Fruit fly (Drosophila melanogaster): Measurements from ENCODE around the gene mRpS34.
A peak's percentile ranks its signal among the peaks of the same experiment; 100 is the strongest.

Gene mRpS34

dm6 chr3L:16347914-16348313 lies at the start of gene mRpS34:
Gene mRpS34, plus strand, starts transcription at chr3L:16348074.
- no peak for TF ChIP-seq luna (GFP tag; optimal IDR thresholded peaks at IDR 0.05)
- TF ChIP-seq bbx (GFP tag; IDR thresholded peaks at IDR 0.05; ENCODE audit: partially characterized antibody): peak; percentile 19; the same call in 1 of the 2 replicates
- no peak for TF ChIP-seq bowl (GFP tag; IDR thresholded peaks at IDR 0.05)
- TF ChIP-seq E2f2 (GFP tag; IDR thresholded peaks at IDR 0.05): peak; percentile 66
- TF ChIP-seq stwl (tag; optimal IDR thresholded peaks at IDR 0.05): peak; percentile 55
- 0 out of 4 replicates have a peak, but pooled peaks have one; percentile 27 for TF ChIP-seq chinmo (GFP tag; IDR thresholded peaks at IDR 0.05; ENCODE audit: partially characterized antibody)
- TF ChIP-seq E2f1 (GFP tag; IDR thresholded peaks at IDR 0.05): no peak
- peak; percentile 51 for TF ChIP-seq YL-1 (GFP tag; optimal IDR thresholded peaks at IDR 0.05)
- TF ChIP-seq toy (GFP tag; IDR thresholded peaks at IDR 0.05): no peak
- peak; percentile 81 for TF ChIP-seq MESR4 (GFP tag; optimal IDR thresholded peaks at IDR 0.05)
- TF ChIP-seq MBD-R2 (GFP tag; IDR thresholded peaks at IDR 0.05): peak; percentile 74
- TF ChIP-seq CG13287 (GFP tag; IDR thresholded peaks at IDR 0.05; ENCODE audit: partially characterized antibody): peak; percentile 36
- TF ChIP-seq Dll (GFP tag; IDR thresholded peaks at IDR 0.05; ENCODE audit: partially characterized antibody): peak; percentile 53; the same call in 1 of the 4 replicates
- peak; percentile 31 to 87 for TF ChIP-seq crp (GFP tag; optimal IDR thresholded peaks at IDR 0.05)
- peak; percentile 23; the same call in 1 of the 3 replicates for TF ChIP-seq CG6791 (GFP tag; IDR thresholded peaks at IDR 0.05; ENCODE audit: partially characterized antibody)
- peak; percentile 66 for TF ChIP-seq Dp (GFP tag; optimal IDR thresholded peaks at IDR 0.05)
- TF ChIP-seq Myb (GFP tag; optimal IDR thresholded peaks at IDR 0.05): peak; percentile 89
- peak; percentile 90 for TF ChIP-seq CG9215 (GFP tag; IDR thresholded peaks at IDR 0.05)
- no peak for TF ChIP-seq croc (GFP tag; conservative IDR thresholded peaks at IDR 0.05)
- peak; percentile 63 for TF ChIP-seq trem (tag; optimal IDR thresholded peaks at IDR 0.05)
- TF ChIP-seq Pdp1 (GFP tag; optimal IDR thresholded peaks at IDR 0.05): peak in 1 of 2 experiments; percentile 85
- no peak for TF ChIP-seq Atf-2 (GFP tag; optimal IDR thresholded peaks at IDR 0.05)
- TF ChIP-seq Med (GFP tag): peak; percentile 39
- peak; percentile 52 for TF ChIP-seq CG4617 (GFP tag; optimal IDR thresholded peaks at IDR 0.05; ENCODE audit: borderline replicate concordance)
- TF ChIP-seq pzg (GFP tag; optimal IDR thresholded peaks at IDR 0.05): peak; percentile 46

dm6 chr3L:16301153-16301552 lies 46.7 kb upstream of the mRpS34 start, which contains the start of gene CG4982:
Gene CG4982, plus strand, starts transcription at chr3L:16301453.
- TF ChIP-seq CG9437 (GFP tag; optimal IDR thresholded peaks at IDR 0.05) (no peak), gcm2 (GFP tag; optimal IDR thresholded peaks at IDR 0.05) (no peak), HLH3B (GFP tag; IDR thresholded peaks at IDR 0.05) (no peak)

DNA sequence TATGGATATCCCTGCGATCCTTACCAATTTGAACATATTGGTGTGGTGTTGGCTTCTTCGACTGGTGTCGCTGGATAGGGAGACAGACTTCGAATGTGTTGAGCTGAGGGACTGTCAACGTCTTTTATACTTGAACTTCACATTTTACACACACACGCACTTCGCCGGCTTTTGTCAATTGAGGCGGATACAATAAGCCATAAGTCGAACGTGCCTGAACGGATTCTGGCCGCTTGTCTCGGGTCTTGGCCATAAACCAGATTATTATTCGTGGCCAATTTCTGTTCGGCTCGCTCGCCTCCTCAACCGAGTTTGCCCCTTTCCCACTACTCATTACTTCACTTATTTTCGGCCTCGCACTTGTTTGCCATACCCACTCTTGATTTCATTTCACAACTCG lies 44.8 kb upstream of the mRpS34 start, which contains the start of gene CG13044:
Gene CG13044 (minus strand): TSS at position 101 of the 400 bp plus-strand sequence.
- TF ChIP-seq CG7963 (GFP tag; IDR thresholded peaks at IDR 0.05; ENCODE audit: partially characterized antibody) (no peak), Blimp-1 (GFP tag; optimal IDR thresholded peaks at IDR 0.05) (peak; percentile 16)

DNA sequence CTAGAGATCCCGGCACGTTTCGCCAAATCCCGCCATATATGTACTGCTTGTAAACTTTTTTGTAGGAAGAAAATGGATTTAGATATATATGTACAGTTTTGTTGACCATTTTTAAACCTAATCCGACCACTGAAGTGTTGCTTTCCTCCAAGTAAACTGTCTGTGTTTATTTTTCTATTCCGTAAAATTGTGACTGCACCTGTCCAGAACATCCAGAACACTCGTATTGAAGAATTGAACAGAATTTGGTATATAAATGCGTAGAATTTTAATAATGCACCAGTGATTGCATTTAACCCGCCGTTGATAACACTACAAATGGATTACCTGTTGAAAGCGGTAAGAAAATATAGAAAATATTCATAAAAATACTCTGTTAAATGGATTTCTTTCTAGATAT lies 43.9 kb upstream of the mRpS34 start, which contains the start of gene CG43249:
Gene CG43249 (plus strand): TSS at position 301 of the 400 bp plus-strand sequence.
- TF ChIP-seq slou (GFP tag; optimal IDR thresholded peaks at IDR 0.05): no peak
- no peak for TF ChIP-seq caup (GFP tag; optimal IDR thresholded peaks at IDR 0.05; ENCODE audit: severe bottlenecking)
